Worm (Caenorhabditis elegans) whole organism, L3 larva: ENCODE results near the gene unc-2.

Experiments
- R02D3.7 ChIP-seq: fragments of 150-350 bp; optimal IDR thresholded peaks from 2 replicates; lab custom pipeline; 2014; ENCODE audit warnings: missing biosample characterization, missing genetic modification characterization
- ZK546.5 ChIP-seq: sonication (generic microtip); optimal IDR thresholded peaks from 2 replicates; lab custom pipeline; 2017; ENCODE audit warnings: missing biosample characterization, missing genetic modification characterization
- aly-2 ChIP-seq: fragments of 150-350 bp; optimal IDR thresholded peaks from 2 replicates; lab custom pipeline; 2014; ENCODE audit warnings: missing biosample characterization, missing genetic modification characterization
- ama-1 ChIP-seq: fragments of 150-350 bp; optimal IDR thresholded peaks from 2 replicates; lab custom pipeline; 2018
- ceh-28 ChIP-seq: fragments of 150-350 bp; optimal IDR thresholded peaks from 2 replicates; lab custom pipeline; 2014; ENCODE audit warnings: missing biosample characterization, missing genetic modification reagents, missing genetic modification characterization
- ceh-82 ChIP-seq: fragments of 150-350 bp; optimal IDR thresholded peaks from 2 replicates; lab custom pipeline; 2014; ENCODE audit warnings: missing biosample characterization, missing genetic modification characterization
- daf-12 ChIP-seq: fragments of 150-350 bp; optimal IDR thresholded peaks from 2 replicates; lab custom pipeline; 2014; ENCODE audit warnings: missing biosample characterization, missing genetic modification reagents, missing genetic modification characterization
- egl-5 ChIP-seq: fragments of 150-350 bp; optimal IDR thresholded peaks from 2 replicates; lab custom pipeline; 2017; ENCODE audit warnings: missing biosample characterization, missing genetic modification reagents, missing genetic modification characterization, inconsistent platforms
- elt-1 ChIP-seq: fragments of 150-350 bp; optimal IDR thresholded peaks from 2 replicates; lab custom pipeline; 2014; ENCODE audit warnings: missing biosample characterization, missing genetic modification characterization
- elt-2 ChIP-seq: sonication (generic microtip); optimal IDR thresholded peaks from 2 replicates; lab custom pipeline; 2016; ENCODE audit warnings: missing genetic modification reagents, mild to moderate bottlenecking, missing genetic modification characterization, missing compliant biosample characterization
- elt-3 ChIP-seq, 3 experiments: fragments of 150-350 bp in 1 of 3; sonication (generic microtip) in 2 of 3; optimal IDR thresholded peaks; 2 replicates in 2 of 3; 4 replicates in 1 of 3; lab custom pipeline; 2014 to 2017; ENCODE audit warnings: missing biosample characterization in 3 of 3, missing genetic modification characterization in 3 of 3
- eor-1 ChIP-seq, 2 experiments: fragments of 150-350 bp; optimal IDR thresholded peaks; 2 replicates each; lab custom pipeline; 2014 to 2018; ENCODE audit warnings: missing biosample characterization in 2 of 2, missing genetic modification characterization in 2 of 2
- fkh-10 ChIP-seq: sonication (generic microtip); optimal IDR thresholded peaks from 2 replicates; lab custom pipeline; 2017; ENCODE audit warnings: missing biosample characterization, missing genetic modification reagents, missing genetic modification characterization
- fkh-2 ChIP-seq: fragments of 150-350 bp; optimal IDR thresholded peaks from 2 replicates; lab custom pipeline; 2014; ENCODE audit warnings: missing biosample characterization, missing genetic modification reagents, missing genetic modification characterization
- hmg-11 ChIP-seq: sonication (generic microtip); optimal IDR thresholded peaks from 2 replicates; lab custom pipeline; 2016; ENCODE audit warnings: missing genetic modification characterization, missing compliant biosample characterization
- jun-1 ChIP-seq: fragments of 150-350 bp; optimal IDR thresholded peaks from 2 replicates; lab custom pipeline; 2014; ENCODE audit warnings: missing biosample characterization, missing genetic modification reagents, missing genetic modification characterization
- lin-15B ChIP-seq: fragments of 150-350 bp; optimal IDR thresholded peaks from 2 replicates; lab custom pipeline; 2014; ENCODE audit warnings: missing biosample characterization, missing genetic modification characterization
- lin-39 ChIP-seq: fragments of 150-350 bp; optimal IDR thresholded peaks from 2 replicates; lab custom pipeline; 2018; ENCODE audit warnings: missing biosample characterization, missing genetic modification reagents, missing genetic modification characterization
- mdl-1 ChIP-seq: fragments of 150-350 bp; optimal IDR thresholded peaks from 2 replicates; lab custom pipeline; 2014; ENCODE audit warnings: missing biosample characterization, missing genetic modification characterization
- mml-1 ChIP-seq: fragments of 150-350 bp; sonication (generic microtip); optimal IDR thresholded peaks from 3 replicates; lab custom pipeline; 2014; ENCODE audit warnings: missing biosample characterization, missing genetic modification characterization
- nfya-1 ChIP-seq: sonication (generic microtip); optimal IDR thresholded peaks from 2 replicates; lab custom pipeline; 2017; ENCODE audit warnings: missing genetic modification characterization, mild to moderate bottlenecking, missing compliant biosample characterization, antibody characterized with exemption, moderate library complexity; ENCODE audit not compliant: insufficient read depth
- nhr-11 ChIP-seq: fragments of 150-350 bp; optimal IDR thresholded peaks from 2 replicates; lab custom pipeline; 2014; ENCODE audit warnings: missing biosample characterization, missing genetic modification characterization
- nhr-12 ChIP-seq: fragments of 150-350 bp; optimal IDR thresholded peaks from 2 replicates; lab custom pipeline; 2014; ENCODE audit warnings: missing biosample characterization, missing genetic modification characterization
- nhr-23 ChIP-seq: fragments of 150-350 bp; optimal IDR thresholded peaks from 2 replicates; lab custom pipeline; 2014; ENCODE audit warnings: missing biosample characterization, missing genetic modification reagents, missing genetic modification characterization
- nhr-237 ChIP-seq: fragments of 150-350 bp; optimal IDR thresholded peaks from 2 replicates; lab custom pipeline; 2014; ENCODE audit warnings: missing biosample characterization, missing genetic modification characterization
- nhr-25 ChIP-seq: sonication (generic microtip); optimal IDR thresholded peaks from 2 replicates; lab custom pipeline; 2017; ENCODE audit warnings: missing biosample characterization, missing genetic modification characterization
- nhr-28 ChIP-seq: fragments of 150-350 bp; optimal IDR thresholded peaks from 2 replicates; lab custom pipeline; 2014; ENCODE audit warnings: missing biosample characterization, missing genetic modification characterization
- nhr-43 ChIP-seq: sonication (generic microtip); optimal IDR thresholded peaks from 2 replicates; lab custom pipeline; 2016; ENCODE audit warnings: mild to moderate bottlenecking, missing genetic modification characterization, missing compliant biosample characterization; ENCODE audit not compliant: poor library complexity, severe bottlenecking
- nhr-67 ChIP-seq: fragments of 150-350 bp; optimal IDR thresholded peaks from 2 replicates; lab custom pipeline; 2014; ENCODE audit warnings: missing biosample characterization, missing genetic modification characterization
- pha-4 ChIP-seq: fragments of 150-350 bp; optimal IDR thresholded peaks from 2 replicates; lab custom pipeline; 2014; ENCODE audit warnings: missing biosample characterization, missing genetic modification reagents, missing genetic modification characterization
- pqm-1 ChIP-seq: fragments of 150-350 bp; optimal IDR thresholded peaks from 2 replicates; lab custom pipeline; 2017; ENCODE audit warnings: missing biosample characterization, missing genetic modification characterization, inconsistent platforms
- sea-2 ChIP-seq: fragments of 150-350 bp; sonication (generic microtip); optimal IDR thresholded peaks from 4 replicates; lab custom pipeline; 2014; ENCODE audit warnings: missing biosample characterization, missing genetic modification reagents, missing genetic modification characterization
- skn-1 ChIP-seq: fragments of 150-350 bp; optimal IDR thresholded peaks from 2 replicates; lab custom pipeline; 2014; ENCODE audit warnings: missing biosample characterization, missing genetic modification characterization
- snpc-4 ChIP-seq: fragments of 150-350 bp; optimal IDR thresholded peaks from 2 replicates; lab custom pipeline; 2014; ENCODE audit warnings: missing biosample characterization, missing genetic modification characterization
- unc-39 ChIP-seq: sonication (generic microtip); optimal IDR thresholded peaks from 4 replicates; lab custom pipeline; 2017; ENCODE audit warnings: missing biosample characterization, missing genetic modification characterization
- zag-1 ChIP-seq: fragments of 150-350 bp; optimal IDR thresholded peaks from 2 replicates; lab custom pipeline; 2014; ENCODE audit warnings: missing biosample characterization, missing genetic modification characterization
- ztf-11 ChIP-seq: fragments of 150-350 bp; optimal IDR thresholded peaks from 2 replicates; lab custom pipeline; 2014; ENCODE audit warnings: missing biosample characterization, missing genetic modification characterization
- ztf-4 ChIP-seq: fragments of 150-350 bp; optimal IDR thresholded peaks from 2 replicates; lab custom pipeline; 2014; ENCODE audit warnings: missing biosample characterization, missing genetic modification characterization

unc-2 gene

ce11 chrX:2687174-2687573 is 76.2 kb downstream of the unc-2 start, which contains the start of gene immt-1:
TSS of gene immt-1 (minus strand) at chrX:2687184.
- TF ChIP-seq hmg-11 (tag; lab: Kevin White, UChicago), result peak; percentile 46
- peak; percentile 63 for TF ChIP-seq pqm-1 (tag; lab: Kevin White, UChicago)
- no peak for TF ChIP-seq nhr-67 (tag; lab: Kevin White, UChicago)
- TF ChIP-seq elt-2, result peak; percentile 67
- TF ChIP-seq ceh-82 (tag; lab: Kevin White, UChicago), result no peak
- TF ChIP-seq nhr-23 (tag; lab: Kevin White, UChicago), result peak; percentile 76
- peak; percentile 95 for TF ChIP-seq pha-4 (tag; lab: Kevin White, UChicago)
- peak; percentile 20 for TF ChIP-seq jun-1 (tag; lab: Kevin White, UChicago)
- TF ChIP-seq nfya-1 (tag; lab: Kevin White, UChicago), result peak; percentile 82
- peak; percentile 15 for TF ChIP-seq egl-5 (tag; lab: Kevin White, UChicago)
- peak; percentile 72 for TF ChIP-seq lin-15B (tag; lab: Kevin White, UChicago)
- TF ChIP-seq nhr-25 (tag; lab: Kevin White, UChicago), result peak; percentile 85
- peak; percentile 2 for TF ChIP-seq ceh-28
- no peak for TF ChIP-seq eor-1 (tag; optimal IDR thresholded peaks at IDR 0.05; lab: Kevin White, UChicago)
- peak; percentile 85 for TF ChIP-seq snpc-4
- peak; percentile 35 for TF ChIP-seq nhr-43
- peak; percentile 87 for TF ChIP-seq lin-39 (tag; lab: Kevin White, UChicago)
- TF ChIP-seq nhr-237 (tag; lab: Kevin White, UChicago), result no peak
- TF ChIP-seq aly-2 (tag; lab: Kevin White, UChicago), result no peak

- TF ChIP-seq lin-15B (tag; lab: Kevin White, UChicago) (no peak), elt-1 (tag; lab: Kevin White, UChicago) (no peak), fkh-2 (tag; lab: Kevin White, UChicago) (no peak), mdl-1 (tag; lab: Kevin White, UChicago) (no peak), elt-3 (tag; optimal IDR thresholded peaks at IDR 0.05; lab: Kevin White, UChicago) (no peak), R02D3.7 (no peak), snpc-4 (no peak), nhr-28 (tag; lab: Kevin White, UChicago) (no peak), zag-1 (tag; lab: Kevin White, UChicago) (no peak), ama-1 (lab: Kevin White, UChicago) (no peak), nhr-67 (tag; lab: Kevin White, UChicago) (no peak), pha-4 (tag; lab: Kevin White, UChicago) (no peak), sea-2 (GFP tag; lab: Kevin White, UChicago) (no peak), nhr-11 (tag; lab: Kevin White, UChicago) (no peak), fkh-10 (GFP tag; lab: Kevin White, UChicago) (no peak), jun-1 (tag; lab: Kevin White, UChicago) (no peak), daf-12 (tag; lab: Kevin White, UChicago) (no peak), elt-2 (no peak), hmg-11 (tag; lab: Kevin White, UChicago) (no peak)
Measured at ce11 chrX:2684448-2684847, 78.9 kb downstream of the unc-2 start.

- no peak for TF ChIP-seq nhr-28 (tag; lab: Kevin White, UChicago)
- TF ChIP-seq mml-1, result no peak
- TF ChIP-seq pha-4 (tag; lab: Kevin White, UChicago), result no peak
- no peak for TF ChIP-seq skn-1 (tag; lab: Kevin White, UChicago)
- TF ChIP-seq hmg-11 (tag; lab: Kevin White, UChicago), result no peak
- TF ChIP-seq nhr-12, result no peak
- TF ChIP-seq ztf-4 (tag; lab: Kevin White, UChicago), result no peak
- no peak for TF ChIP-seq ZK546.5
- no peak for TF ChIP-seq ztf-11 (tag; lab: Kevin White, UChicago)
- no peak for TF ChIP-seq snpc-4
- TF ChIP-seq unc-39 (tag; lab: Kevin White, UChicago), result no peak
- TF ChIP-seq, all 47 proteins: peak for 0
Measured at ce11 chrX:2674514-2674913, 88.8 kb downstream of the unc-2 start.

- TF ChIP-seq ama-1 (lab: Kevin White, UChicago), result no peak
- TF ChIP-seq R02D3.7, result no peak
- no peak for TF ChIP-seq pqm-1 (tag; lab: Kevin White, UChicago)
- no peak for TF ChIP-seq nhr-43
- TF ChIP-seq nfya-1 (tag; lab: Kevin White, UChicago), result no peak
Measured at ce11 chrX:2673272-2673671, 90.1 kb downstream of the unc-2 start, which contains the start of gene ser-7. TSS of gene ser-7 (plus strand) at chrX:2673572.
